Fruit fly (Drosophila melanogaster): ENCODE results near the gene CG3294.

dm6 chr2L:4801705-4802216 is 7.4 kb downstream of the CG3294 start, which contains the start of gene slf:
- TF ChIP-seq CG34406 (GFP tag; optimal IDR thresholded peaks at IDR 0.05) (no peak), CG6792 (GFP tag; optimal IDR thresholded peaks at IDR 0.05) (no peak), CG3919 (GFP tag; optimal IDR thresholded peaks at IDR 0.05) (no peak), salr (GFP tag; optimal IDR thresholded peaks at IDR 0.05) (no peak), CG11902 (GFP tag; optimal IDR thresholded peaks at IDR 0.05) (no peak), Eip78C (GFP tag) (no peak), OdsH (GFP tag; optimal IDR thresholded peaks at IDR 0.05) (no peak), eg (GFP tag; IDR thresholded peaks at IDR 0.05) (0 out of 3 replicates have a peak, but pooled peaks have one; percentile 48), CG4318 (GFP tag; optimal IDR thresholded peaks at IDR 0.05) (no peak), CG32006 (GFP tag; optimal IDR thresholded peaks at IDR 0.05) (no peak), lz (GFP tag; optimal IDR thresholded peaks at IDR 0.05) (no peak), fd59A (GFP tag; optimal IDR thresholded peaks at IDR 0.05) (no peak), CG6163 (GFP tag; IDR thresholded peaks at IDR 0.05) (no peak)
